Fruit fly (Drosophila melanogaster) whole organism, embryonic: Measurements from ENCODE around the gene edin.

Experiments
- ATbp ChIP-seq: fragments of 200-800 bp; sonication (Bioruptor generic); optimal IDR thresholded peaks from 2 replicates; lab custom pipeline; 2017; ENCODE audit warnings: missing biosample characterization, mild to moderate bottlenecking, missing genetic modification characterization, missing genetic modification reagents
- Aef1 ChIP-seq: fragments of 200-800 bp; sonication (Bioruptor generic); IDR thresholded peaks from 3 replicates; pipeline ENCODE4 v1.3.6; 2022; ENCODE audit warnings: missing biosample characterization, missing genetic modification characterization
- Antp ChIP-seq: fragments of 200-800 bp; sonication (Bioruptor generic); optimal IDR thresholded peaks from 3 replicates; lab custom pipeline; 2016; ENCODE audit warnings: missing biosample characterization, missing genetic modification characterization
- Bteb2 ChIP-seq: fragments of 200-800 bp; sonication (Bioruptor generic); optimal IDR thresholded peaks from 2 replicates; lab custom pipeline; 2016; ENCODE audit warnings: missing biosample characterization, missing genetic modification characterization
- CG10274 ChIP-seq: fragments of 200-800 bp; sonication (Bioruptor generic); optimal IDR thresholded peaks from 3 replicates; lab custom pipeline; 2017; ENCODE audit warnings: missing biosample characterization, mild to moderate bottlenecking, missing genetic modification characterization
- CG10321 ChIP-seq: fragments of 200-800 bp; sonication (Bioruptor generic); IDR thresholded peaks from 2 replicates; pipeline ENCODE4 v1.3.6; 2022; ENCODE audit warnings: missing biosample characterization, missing genetic modification characterization
- CG11560 ChIP-seq: fragments of 200-800 bp; sonication (Bioruptor generic); IDR thresholded peaks from 3 replicates; pipeline ENCODE4 v1.3.6; 2022; ENCODE audit warnings: missing biosample characterization, missing genetic modification characterization
- CG12155 ChIP-seq: fragments of 200-800 bp; sonication (Bioruptor generic); optimal IDR thresholded peaks from 3 replicates; lab custom pipeline; 2016; ENCODE audit warnings: missing biosample characterization, missing genetic modification characterization
- CG1233 ChIP-seq: fragments of 200-800 bp; sonication (Bioruptor generic); optimal IDR thresholded peaks from 4 replicates; lab custom pipeline; 2018; ENCODE audit warnings: missing biosample characterization, mild to moderate bottlenecking, missing genetic modification characterization
- CG12391 ChIP-seq: fragments of 200-800 bp; sonication (Bioruptor generic); optimal IDR thresholded peaks from 3 replicates; lab custom pipeline; 2018; ENCODE audit warnings: missing biosample characterization, mild to moderate bottlenecking, missing genetic modification characterization, moderate library complexity
- CG13296 ChIP-seq: fragments of 200-800 bp; sonication (Bioruptor generic); optimal IDR thresholded peaks from 3 replicates; lab custom pipeline; 2018; ENCODE audit warnings: missing biosample characterization, mild to moderate bottlenecking, missing genetic modification characterization
- CG13894 ChIP-seq: fragments of 200-800 bp; sonication (Bioruptor generic); optimal IDR thresholded peaks from 3 replicates; lab custom pipeline; 2018; ENCODE audit warnings: missing biosample characterization, mild to moderate bottlenecking, missing genetic modification characterization, moderate library complexity
- CG1602 ChIP-seq: fragments of 200-800 bp; sonication (Bioruptor generic); optimal IDR thresholded peaks from 3 replicates; lab custom pipeline; 2016; ENCODE audit warnings: missing biosample characterization, missing genetic modification characterization
- CG1647 ChIP-seq: fragments of 200-800 bp; sonication (Bioruptor generic); optimal IDR thresholded peaks from 3 replicates; lab custom pipeline; 2016; ENCODE audit warnings: missing biosample characterization, missing genetic modification characterization
- CG17385 ChIP-seq: fragments of 200-800 bp; sonication (Bioruptor generic); optimal IDR thresholded peaks from 3 replicates; lab custom pipeline; 2018; ENCODE audit warnings: missing biosample characterization, mild to moderate bottlenecking, missing genetic modification characterization
- CG17568 ChIP-seq: fragments of 200-800 bp; sonication (Bioruptor generic); optimal IDR thresholded peaks from 2 replicates; lab custom pipeline; 2018; ENCODE audit warnings: missing biosample characterization, mild to moderate bottlenecking, missing genetic modification characterization, moderate library complexity
- CG3163 ChIP-seq: fragments of 200-800 bp; sonication (Bioruptor generic); optimal IDR thresholded peaks from 3 replicates; lab custom pipeline; 2016; ENCODE audit warnings: missing biosample characterization, missing genetic modification characterization
- CG32767 ChIP-seq: fragments of 200-800 bp; sonication (Bioruptor generic); IDR thresholded peaks from 2 replicates; pipeline ENCODE4 v1.3.6; 2022; ENCODE audit warnings: missing biosample characterization, missing genetic modification characterization
- CG34224 ChIP-seq: fragments of 200-800 bp; sonication (Bioruptor generic); IDR thresholded peaks from 3 replicates; pipeline ENCODE4 v1.3.6; 2022; ENCODE audit warnings: missing biosample characterization, missing genetic modification characterization; ENCODE audit not compliant: partially characterized antibody
- CG34376 ChIP-seq: fragments of 200-800 bp; sonication (Bioruptor generic); optimal IDR thresholded peaks from 2 replicates; lab custom pipeline; 2018; ENCODE audit warnings: missing biosample characterization, mild to moderate bottlenecking, missing genetic modification characterization
- CG3847 ChIP-seq: fragments of 200-800 bp; sonication (Bioruptor generic); IDR thresholded peaks from 2 replicates; pipeline ENCODE4 v1.3.6; 2022; ENCODE audit warnings: missing biosample characterization, missing genetic modification characterization
- CG4360 ChIP-seq: fragments of 200-800 bp; sonication (Bioruptor generic); IDR thresholded peaks from 2 replicates; pipeline ENCODE4 v1.3.6; 2022; ENCODE audit warnings: missing biosample characterization, missing genetic modification characterization
- CG5245 ChIP-seq: fragments of 200-800 bp; sonication (Bioruptor generic); optimal IDR thresholded peaks from 3 replicates; lab custom pipeline; 2016; ENCODE audit warnings: missing biosample characterization, missing genetic modification characterization
- CG6791 ChIP-seq: fragments of 200-800 bp; sonication (Bioruptor generic); IDR thresholded peaks from 3 replicates; pipeline ENCODE4 v1.3.6; 2022; ENCODE audit warnings: missing biosample characterization, missing genetic modification characterization; ENCODE audit not compliant: partially characterized antibody
- Camta ChIP-seq: fragments of 200-800 bp; sonication (Bioruptor generic); optimal IDR thresholded peaks from 2 replicates; lab custom pipeline; 2016; ENCODE audit warnings: missing biosample characterization, missing genetic modification characterization
- CoRest ChIP-seq: fragments of 200-800 bp; sonication (Bioruptor generic); optimal IDR thresholded peaks from 3 replicates; lab custom pipeline; 2018; ENCODE audit warnings: missing biosample characterization, mild to moderate bottlenecking, missing genetic modification characterization, moderate library complexity
- Dip2 ChIP-seq: fragments of 200-800 bp; sonication (Bioruptor generic); IDR thresholded peaks from 2 replicates; pipeline ENCODE4 v1.3.6; 2022; ENCODE audit warnings: missing biosample characterization, missing genetic modification characterization
- HHEX ChIP-seq: fragments of 200-800 bp; sonication (Bioruptor generic); optimal IDR thresholded peaks from 3 replicates; lab custom pipeline; 2017; ENCODE audit warnings: missing biosample characterization, mild to moderate bottlenecking, missing genetic modification characterization, missing genetic modification reagents
- Hr78 ChIP-seq, 2 experiments: fragments of 200-800 bp in 1 of 2; fragments of >200 bp in 1 of 2; sonication (Bioruptor generic) in 1 of 2; optimal IDR thresholded peaks; 2 replicates each; lab custom pipeline; 2017 to 2019; ENCODE audit warnings: missing biosample characterization in 2 of 2, missing genetic modification characterization in 2 of 2, mild to moderate bottlenecking in 1 of 2, moderate library complexity in 1 of 2
- Meics ChIP-seq: fragments of 200-800 bp; sonication (Bioruptor generic); optimal IDR thresholded peaks from 2 replicates; lab custom pipeline; 2017; ENCODE audit warnings: missing biosample characterization, mild to moderate bottlenecking, missing genetic modification characterization
- Sox102F ChIP-seq: fragments of 200-800 bp; sonication (Bioruptor generic); optimal IDR thresholded peaks from 2 replicates; lab custom pipeline; 2018; ENCODE audit warnings: missing biosample characterization, mild to moderate bottlenecking, missing genetic modification characterization, moderate library complexity
- Ssrp ChIP-seq: fragments of 200-800 bp; sonication (Bioruptor generic); optimal IDR thresholded peaks from 2 replicates; lab custom pipeline; 2018; ENCODE audit warnings: missing biosample characterization, mild to moderate bottlenecking, missing genetic modification characterization, moderate library complexity
- Vsx1 ChIP-seq: fragments of 200-800 bp; sonication (Bioruptor generic); optimal IDR thresholded peaks from 2 replicates; lab custom pipeline; 2017; ENCODE audit warnings: missing biosample characterization, mild to moderate bottlenecking, missing genetic modification characterization, missing genetic modification reagents
- ase ChIP-seq: fragments of 200-800 bp; sonication (Bioruptor generic); IDR thresholded peaks from 3 replicates; pipeline ENCODE4 v1.3.6; 2022; ENCODE audit warnings: missing biosample characterization, missing genetic modification characterization
- cas ChIP-seq: fragments of 200-800 bp; sonication (Bioruptor generic); IDR thresholded peaks from 2 replicates; pipeline ENCODE4 v1.3.6; 2022; ENCODE audit warnings: missing biosample characterization, missing genetic modification characterization
- cato ChIP-seq: fragments of 200-800 bp; sonication (Bioruptor generic); optimal IDR thresholded peaks from 2 replicates; lab custom pipeline; 2016; ENCODE audit warnings: missing biosample characterization, missing genetic modification characterization, borderline replicate concordance
- croc ChIP-seq: fragments of 200-800 bp; sonication (Bioruptor generic); conservative IDR thresholded peaks from 3 replicates; pipeline ENCODE4 v1.3.6; 2022; ENCODE audit warnings: missing biosample characterization, missing genetic modification characterization
- fu2 ChIP-seq: fragments of 200-800 bp; sonication (Bioruptor generic); optimal IDR thresholded peaks from 2 replicates; lab custom pipeline; 2016; ENCODE audit warnings: missing biosample characterization, missing genetic modification characterization
- gro ChIP-seq: fragments of 200-800 bp; sonication (Bioruptor generic); optimal IDR thresholded peaks from 2 replicates; lab custom pipeline; 2016; ENCODE audit warnings: missing biosample characterization, missing genetic modification characterization
- ham ChIP-seq: fragments of 200-800 bp; sonication (Bioruptor generic); IDR thresholded peaks from 2 replicates; pipeline ENCODE4 v1.3.6; 2022; ENCODE audit warnings: missing biosample characterization, missing genetic modification characterization
- her ChIP-seq: fragments of 200-800 bp; sonication (Bioruptor generic); optimal IDR thresholded peaks from 2 replicates; lab custom pipeline; 2016; ENCODE audit warnings: missing biosample characterization, missing genetic modification characterization
- insv ChIP-seq, 2 experiments: fragments of 200-800 bp; sonication (Bioruptor generic); optimal IDR thresholded peaks; 3 replicates each; lab custom pipeline; 2016 to 2018; ENCODE audit warnings: missing biosample characterization in 2 of 2, missing genetic modification characterization in 2 of 2
- luna ChIP-seq: fragments of 200-800 bp; sonication (Bioruptor generic); optimal IDR thresholded peaks from 2 replicates; lab custom pipeline; 2016; ENCODE audit warnings: missing biosample characterization, missing genetic modification characterization
- pan ChIP-seq, 4 experiments: fragments of >200 bp in 3 of 4; fragments of 200-800 bp in 1 of 4; sonication (Bioruptor generic) in 1 of 4; optimal IDR thresholded peaks in 3 of 4; IDR thresholded peaks in 1 of 4; 2 replicates each; pipeline versions ENCODE4 v1.3.6 to Lab custom; 2017 to 2022; ENCODE audit warnings: missing biosample characterization in 2 of 4, missing genetic modification characterization in 2 of 4, mixed read lengths in 1 of 4
- pb ChIP-seq: fragments of 200-800 bp; sonication (Bioruptor generic); optimal IDR thresholded peaks from 3 replicates; lab custom pipeline; 2016; ENCODE audit warnings: missing biosample characterization, missing genetic modification characterization
- sc ChIP-seq, 3 experiments: fragments of >200 bp in 2 of 3; fragments of 200-800 bp in 1 of 3; sonication (Bioruptor generic) in 1 of 3; optimal IDR thresholded peaks; 2 replicates in 2 of 3; 3 replicates in 1 of 3; lab custom pipeline; 2017; ENCODE audit warnings: mild to moderate bottlenecking in 1 of 3, missing biosample characterization in 1 of 3, missing genetic modification characterization in 1 of 3, missing genetic modification reagents in 1 of 3
- sna ChIP-seq: fragments of 200-800 bp; sonication (Bioruptor generic); IDR thresholded peaks from 2 replicates; pipeline ENCODE4 v1.3.6; 2022; ENCODE audit warnings: missing biosample characterization, missing genetic modification characterization; ENCODE audit not compliant: partially characterized antibody
- tin ChIP-seq: fragments of 200-800 bp; sonication (Bioruptor generic); optimal IDR thresholded peaks from 3 replicates; lab custom pipeline; 2016; ENCODE audit warnings: missing biosample characterization, missing genetic modification characterization
- tio ChIP-seq: fragments of 200-800 bp; sonication (Bioruptor generic); optimal IDR thresholded peaks from 2 replicates; lab custom pipeline; 2017; ENCODE audit warnings: missing biosample characterization, missing genetic modification characterization, inconsistent platforms
- unpg ChIP-seq: fragments of 200-800 bp; sonication (Bioruptor generic); optimal IDR thresholded peaks from 3 replicates; lab custom pipeline; 2018; ENCODE audit warnings: missing biosample characterization, mild to moderate bottlenecking, missing genetic modification characterization, moderate library complexity

Gene edin

DNA sequence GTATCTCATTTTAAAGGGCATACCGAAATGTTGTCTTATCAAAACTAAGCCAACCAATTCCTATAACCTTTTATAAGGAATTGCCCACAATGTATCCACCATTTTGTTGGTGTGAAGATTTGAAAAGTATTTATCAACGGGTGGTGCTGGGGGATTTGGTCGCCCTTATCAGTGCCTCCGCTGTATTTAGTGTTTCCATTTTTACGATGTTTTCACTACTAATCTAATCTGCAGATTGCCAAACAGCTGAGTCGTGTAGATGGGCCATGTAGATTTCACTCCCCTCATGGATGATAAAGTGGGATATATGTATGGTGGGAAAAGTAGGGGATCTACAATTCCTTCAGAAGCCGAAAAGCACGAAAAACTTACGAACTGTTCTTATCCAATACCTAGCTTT is 36.7 kb downstream of the edin start:
- no peak for TF ChIP-seq CG32767
- no peak for TF ChIP-seq CG6791 (GFP tag; lab: Robert Waterston, UW)
- no peak for TF ChIP-seq fu2 (GFP tag; lab: Kevin White, UChicago)
- TF ChIP-seq CG4360 (GFP tag; lab: Robert Waterston, UW): no peak
- peak; percentile 70 for TF ChIP-seq CG13296
- TF ChIP-seq CG12155 (GFP tag; lab: Kevin White, UChicago): no peak
- no peak for TF ChIP-seq Antp (GFP tag; lab: Kevin White, UChicago)
- no peak for TF ChIP-seq pan (optimal IDR thresholded peaks at IDR 0.05; lab: Kevin White, UChicago)
- no peak for TF ChIP-seq pan (GFP tag; optimal IDR thresholded peaks at IDR 0.05 in 1 of 2, IDR thresholded peaks at IDR 0.05 in 1 of 2)
- no peak for TF ChIP-seq CG1602
- TF ChIP-seq cas (GFP tag; lab: Robert Waterston, UW): no peak
- TF ChIP-seq Sox102F (GFP tag; lab: Kevin White, UChicago): no peak
- no peak for TF ChIP-seq ase (GFP tag; lab: Robert Waterston, UW)
- TF ChIP-seq CG34376 (GFP tag; lab: Kevin White, UChicago): peak; percentile 98
- TF ChIP-seq gro (GFP tag; lab: Kevin White, UChicago): no peak
- TF ChIP-seq Hr78 (GFP tag; optimal IDR thresholded peaks at IDR 0.05; lab: Kevin White, UChicago): peak in 1 of 2 experiments; percentile 46
- peak; percentile 15 for TF ChIP-seq CG17385 (GFP tag; lab: Kevin White, UChicago)
- no peak for TF ChIP-seq tin (GFP tag; lab: Kevin White, UChicago)
- TF ChIP-seq pb (GFP tag; lab: Kevin White, UChicago): no peak
- no peak for TF ChIP-seq luna (GFP tag; lab: Kevin White, UChicago)
- TF ChIP-seq CG10321 (GFP tag; lab: Robert Waterston, UW): no peak
- peak; percentile 11 for TF ChIP-seq unpg (GFP tag; lab: Kevin White, UChicago)
- no peak for TF ChIP-seq Vsx1
- TF ChIP-seq CG10274: peak; percentile 81
- TF ChIP-seq CoRest (tag; lab: Kevin White, UChicago): no peak
- TF ChIP-seq Camta (GFP tag; lab: Kevin White, UChicago): no peak
- TF ChIP-seq CG17568 (GFP tag; lab: Kevin White, UChicago): peak; percentile 1
- no peak for TF ChIP-seq Ssrp (tag; lab: Kevin White, UChicago)
- no peak for TF ChIP-seq Aef1 (GFP tag; lab: Robert Waterston, UW)
- TF ChIP-seq Meics: peak; percentile 2
- no peak for TF ChIP-seq CG3847 (GFP tag; lab: Robert Waterston, UW)
- TF ChIP-seq insv (GFP tag; optimal IDR thresholded peaks at IDR 0.05; lab: Kevin White, UChicago): no peak
- TF ChIP-seq Dip2 (GFP tag; lab: Robert Waterston, UW): no peak
- no peak for TF ChIP-seq cato
- TF ChIP-seq CG34224: no peak
- TF ChIP-seq CG1647 (GFP tag; lab: Kevin White, UChicago): no peak
- peak; percentile 5 for TF ChIP-seq CG13894
- TF ChIP-seq sc (optimal IDR thresholded peaks at IDR 0.05; lab: Kevin White, UChicago): no peak
- no peak for TF ChIP-seq sc (GFP tag; optimal IDR thresholded peaks at IDR 0.05; lab: Kevin White, UChicago)
- TF ChIP-seq CG1233: no peak
- TF ChIP-seq Bteb2: no peak
- TF ChIP-seq CG3163 (GFP tag; lab: Kevin White, UChicago): no peak
- TF ChIP-seq her (GFP tag; lab: Kevin White, UChicago): no peak
- TF ChIP-seq tio (GFP tag; lab: Kevin White, UChicago): no peak
- no peak for TF ChIP-seq sna (GFP tag; lab: Robert Waterston, UW)
- no peak for TF ChIP-seq ATbp (GFP tag; lab: Kevin White, UChicago)
- no peak for TF ChIP-seq HHEX
- no peak for TF ChIP-seq ham (GFP tag; lab: Robert Waterston, UW)
- TF ChIP-seq croc (GFP tag; lab: Robert Waterston, UW): no peak
- TF ChIP-seq CG11560 (tag; lab: Robert Waterston, UW): no peak
- TF ChIP-seq CG5245 (GFP tag; lab: Kevin White, UChicago): no peak
- no peak for TF ChIP-seq CG12391 (tag; lab: Kevin White, UChicago)
